Fruit fly (Drosophila melanogaster): Measurements from ENCODE around the gene Karybeta3.

DNA sequence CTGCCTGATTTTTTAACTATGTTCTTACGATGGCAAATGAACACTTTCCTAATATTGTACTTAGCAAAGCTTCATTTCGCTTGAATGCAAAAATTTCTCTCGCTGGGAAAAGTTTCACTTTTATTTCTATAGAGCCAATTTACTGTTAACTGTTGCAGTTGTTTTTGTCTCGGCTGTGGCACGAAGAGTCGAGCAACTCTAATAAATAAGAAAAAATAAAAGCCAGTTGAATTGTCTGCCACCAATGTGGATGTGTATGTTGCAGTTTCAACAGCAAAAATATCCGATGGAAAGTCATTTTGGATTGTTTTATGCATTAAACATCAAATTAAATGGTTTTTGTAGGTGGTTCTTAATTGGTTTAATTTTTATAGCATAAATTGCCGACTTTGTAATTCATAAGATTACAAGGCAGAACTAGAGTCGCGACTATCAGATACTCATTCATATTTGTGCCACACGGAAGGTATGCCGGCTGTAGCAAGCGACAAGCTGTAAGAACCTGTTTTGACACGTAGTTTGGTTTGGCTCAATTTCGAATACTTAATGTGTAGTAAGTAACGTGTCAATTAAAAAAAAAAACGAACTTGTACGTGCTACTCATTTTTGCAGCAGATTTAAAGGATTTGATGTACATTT, 17.2 kb downstream of the Karybeta3 start:
- no peak for TF ChIP-seq Dll (optimal IDR thresholded peaks at IDR 0.05)
- no peak for TF ChIP-seq pan (optimal IDR thresholded peaks at IDR 0.05)
- TF ChIP-seq CG8478 (optimal IDR thresholded peaks at IDR 0.05): no peak
- no peak for TF ChIP-seq usp (GFP tag; optimal IDR thresholded peaks at IDR 0.05)
- no peak for TF ChIP-seq EcR (GFP tag; optimal IDR thresholded peaks at IDR 0.05)

Measured in whole organism.